Fruit fly (Drosophila melanogaster): Measurements from ENCODE around the gene CG11563.
A peak's percentile ranks its signal among the peaks of the same experiment; 100 is the strongest.

Gene CG11563

DNA sequence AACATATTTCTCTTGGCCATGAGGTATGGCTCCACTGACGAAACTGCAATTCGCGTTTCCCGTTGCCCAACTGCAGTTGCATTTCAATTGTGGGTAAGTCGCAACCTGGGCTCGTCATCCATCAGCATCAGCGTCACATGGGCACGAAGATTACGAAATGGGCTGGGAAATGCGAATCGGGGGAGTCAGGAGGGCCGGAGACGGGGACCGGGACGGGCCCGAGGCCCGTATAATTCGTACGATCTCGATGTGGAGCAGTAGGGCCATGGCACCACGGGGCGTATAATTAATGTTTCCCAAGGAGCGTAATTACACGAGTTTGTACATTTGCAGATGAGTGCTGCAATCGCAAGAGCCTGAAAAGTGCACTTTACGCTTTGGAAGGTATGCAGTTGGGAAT lies 28.3 kb downstream of the CG11563 start:
- no peak for TF ChIP-seq CG12659 (GFP tag; optimal IDR thresholded peaks at IDR 0.05)
- no peak for TF ChIP-seq Sry-δ (GFP tag; optimal IDR thresholded peaks at IDR 0.05)
- no peak for TF ChIP-seq CG1602 (GFP tag; optimal IDR thresholded peaks at IDR 0.05)
- TF ChIP-seq Nf-YC (tag; optimal IDR thresholded peaks at IDR 0.05): no peak
- no peak for TF ChIP-seq prd (optimal IDR thresholded peaks at IDR 0.05)
- TF ChIP-seq prd (GFP tag; IDR thresholded peaks at IDR 0.05): no peak
- no peak for TF ChIP-seq ato (GFP tag; IDR thresholded peaks at IDR 0.05; ENCODE audit: partially characterized antibody)
- no peak for TF ChIP-seq Chrac-16 (GFP tag; optimal IDR thresholded peaks at IDR 0.05)
- no peak for TF ChIP-seq CG13287 (GFP tag; IDR thresholded peaks at IDR 0.05; ENCODE audit: partially characterized antibody)
- TF ChIP-seq dan (GFP tag; IDR thresholded peaks at IDR 0.05): no peak
- TF ChIP-seq CG7372 (GFP tag; IDR thresholded peaks at IDR 0.05): no peak
- no peak for TF ChIP-seq CG3065 (GFP tag; optimal IDR thresholded peaks at IDR 0.05)
- TF ChIP-seq CG7745 (tag; optimal IDR thresholded peaks at IDR 0.05): no peak
- TF ChIP-seq HLHmδ (GFP tag; optimal IDR thresholded peaks at IDR 0.05): no peak
- no peak for TF ChIP-seq so (GFP tag; IDR thresholded peaks at IDR 0.05)
- no peak for TF ChIP-seq ash1 (GFP tag; optimal IDR thresholded peaks at IDR 0.05)

DNA sequence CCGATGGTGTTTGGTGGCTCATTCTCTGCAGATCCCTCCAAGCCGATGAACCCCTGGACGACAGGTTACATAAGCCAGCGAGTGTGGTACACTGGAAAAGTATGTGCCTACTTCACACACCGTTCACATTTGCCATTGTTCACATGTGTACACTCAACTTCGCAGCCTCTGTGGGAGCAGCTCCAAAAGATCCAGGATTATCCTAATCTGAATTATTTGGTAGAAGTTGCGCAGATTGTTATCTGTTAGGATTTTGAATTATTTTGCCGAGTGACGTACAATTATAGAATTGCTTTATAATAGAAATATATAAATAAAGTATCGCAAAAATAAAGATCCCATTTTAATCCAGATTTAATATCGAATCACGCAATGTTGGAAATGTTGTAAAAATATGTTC lies 30.7 kb downstream of the CG11563 start:
- TF ChIP-seq Pdp1 (GFP tag; optimal IDR thresholded peaks at IDR 0.05): peak in 1 of 2 experiments; percentile 4
- TF ChIP-seq ash1 (GFP tag; optimal IDR thresholded peaks at IDR 0.05): no peak
- peak in 1 of 2 experiments; percentile 24 for TF ChIP-seq bsh (GFP tag; optimal IDR thresholded peaks at IDR 0.05)
- no peak for TF ChIP-seq trh (GFP tag; optimal IDR thresholded peaks at IDR 0.05)

DNA sequence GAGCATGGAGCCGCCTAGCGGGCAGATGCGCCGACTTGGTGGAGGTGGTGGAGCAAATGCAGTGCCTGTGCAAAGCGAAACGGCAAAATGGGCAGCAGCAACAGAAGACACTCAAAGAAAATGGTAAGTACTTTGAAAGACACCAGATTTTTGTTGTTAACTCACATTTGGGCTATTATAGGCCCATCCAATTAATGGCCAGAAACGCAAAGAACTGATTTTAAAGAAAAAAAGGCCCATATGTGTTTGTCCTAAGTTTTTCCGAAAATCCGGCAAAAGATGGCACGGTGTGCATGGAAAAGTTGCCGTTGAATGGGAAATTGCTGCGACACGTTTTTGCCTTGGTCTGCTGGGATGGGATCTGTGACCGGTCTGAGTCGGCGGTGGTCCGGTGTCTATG lies 31.4 kb downstream of the CG11563 start:
- no peak for TF ChIP-seq stwl (tag; optimal IDR thresholded peaks at IDR 0.05)
- TF ChIP-seq CTCF (GFP tag; optimal IDR thresholded peaks at IDR 0.05): no peak
- TF ChIP-seq Drgx (GFP tag; IDR thresholded peaks at IDR 0.05): peak; percentile 86
- no peak for TF ChIP-seq en (GFP tag; optimal IDR thresholded peaks at IDR 0.05)
- TF ChIP-seq emc (GFP tag; optimal IDR thresholded peaks at IDR 0.05): no peak
- TF ChIP-seq bsh (GFP tag; optimal IDR thresholded peaks at IDR 0.05): peak in 1 of 2 experiments; percentile 46
- no peak for TF ChIP-seq Vsx1 (GFP tag; optimal IDR thresholded peaks at IDR 0.05)
- 0 out of 3 replicates have a peak, but pooled peaks have one; percentile 42 for TF ChIP-seq CG6791 (GFP tag; IDR thresholded peaks at IDR 0.05; ENCODE audit: partially characterized antibody)

- peak; percentile 93 for TF ChIP-seq CG13287 (GFP tag; IDR thresholded peaks at IDR 0.05; ENCODE audit: partially characterized antibody)
- no peak for TF ChIP-seq CG4730 (GFP tag; IDR thresholded peaks at IDR 0.05)
- peak; percentile 3 for TF ChIP-seq CG8388 (GFP tag; optimal IDR thresholded peaks at IDR 0.05)
- TF ChIP-seq CG8290 (GFP tag; optimal IDR thresholded peaks at IDR 0.05): peak; percentile 41
- TF ChIP-seq CG8290 (tag; optimal IDR thresholded peaks at IDR 0.05): no peak
- no peak for TF ChIP-seq wor (GFP tag; IDR thresholded peaks at IDR 0.05)
- no peak for TF ChIP-seq usp (GFP tag; optimal IDR thresholded peaks at IDR 0.05)
- peak; percentile 3 for TF ChIP-seq PHDP (tag; optimal IDR thresholded peaks at IDR 0.05)
- TF ChIP-seq kah (GFP tag; optimal IDR thresholded peaks at IDR 0.05): no peak
- peak; percentile 52 for TF ChIP-seq CG9797 (GFP tag; optimal IDR thresholded peaks at IDR 0.05)
- peak; percentile 86 for TF ChIP-seq zen2 (GFP tag; IDR thresholded peaks at IDR 0.05; ENCODE audit: partially characterized antibody)
- no peak for TF ChIP-seq CG10147 (GFP tag; optimal IDR thresholded peaks at IDR 0.05)
- TF ChIP-seq CG8924 (tag; optimal IDR thresholded peaks at IDR 0.05): peak; percentile 25
- TF ChIP-seq CG1832 (GFP tag; optimal IDR thresholded peaks at IDR 0.05): no peak
- peak; percentile 12 for TF ChIP-seq CG9437 (GFP tag; optimal IDR thresholded peaks at IDR 0.05)
- TF ChIP-seq Lhr (GFP tag; optimal IDR thresholded peaks at IDR 0.05): no peak
- TF ChIP-seq tio (GFP tag; optimal IDR thresholded peaks at IDR 0.05): no peak
- no peak for TF ChIP-seq gem (tag; optimal IDR thresholded peaks at IDR 0.05)
- peak; percentile 90 for TF ChIP-seq hb (GFP tag; IDR thresholded peaks at IDR 0.05; ENCODE audit: partially characterized antibody)
- TF ChIP-seq CG14667 (GFP tag; IDR thresholded peaks at IDR 0.05): no peak
- TF ChIP-seq CG4282 (GFP tag; optimal IDR thresholded peaks at IDR 0.05): no peak
These were observed 35.1 kb downstream of the CG11563 start, which contains the start of the genes betaGlu and sip3 for dm6 chr3R:31771790-31772576. betaGlu (minus strand) TSS chr3R:31771848. sip3 (plus strand) TSS chr3R:31772219.
